Fruit fly (Drosophila melanogaster): ENCODE measurements around the gene Sod1.

DNA sequence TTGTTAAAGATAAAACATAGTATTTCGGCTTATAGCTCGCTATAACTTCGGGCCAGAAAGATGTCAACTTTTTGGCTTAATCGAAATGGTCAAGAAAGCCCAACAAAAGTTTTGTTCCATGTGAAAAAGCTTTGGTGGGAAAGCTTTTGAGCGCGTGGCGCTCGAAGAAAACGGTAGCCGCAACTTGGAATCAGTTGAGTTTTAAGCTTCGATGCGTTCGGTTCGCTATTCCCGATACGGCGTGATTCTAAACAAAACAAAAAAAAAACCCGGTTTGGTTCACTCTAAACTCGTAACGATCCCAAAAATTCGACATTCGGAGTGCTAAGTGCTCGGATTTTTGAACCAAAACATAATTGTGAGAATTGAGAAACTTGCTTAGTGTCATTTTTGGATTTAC lies 22.3 kb upstream of the Sod1 start, which contains the start of gene IRSp53:
- TF ChIP-seq psq (optimal IDR thresholded peaks at IDR 0.05) (no peak), h (optimal IDR thresholded peaks at IDR 0.05) (no peak), Sin3A (optimal IDR thresholded peaks at IDR 0.05) (no peak)
